Worm (Caenorhabditis elegans): ENCODE measurements around the gene lido-8.

lido-8 gene

DNA sequence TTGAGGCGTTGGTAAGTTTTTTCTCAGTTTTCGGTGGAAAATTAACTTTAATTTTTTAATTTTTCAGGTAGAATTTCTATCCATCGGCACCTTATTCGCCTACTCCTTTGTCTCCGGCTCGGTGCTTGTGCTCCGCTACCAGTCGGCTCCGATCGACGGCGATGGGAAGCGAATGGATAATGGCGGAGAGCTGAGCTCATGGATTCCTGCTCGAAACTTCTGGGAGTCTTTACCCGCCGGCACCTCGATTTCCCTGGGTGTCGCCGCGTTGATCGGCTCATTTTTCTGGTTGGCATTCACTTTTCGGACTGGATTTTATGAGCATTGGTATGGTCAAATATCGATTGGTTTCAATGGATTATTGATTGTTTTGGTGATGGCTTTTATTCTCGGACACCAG, 38.1 kb downstream of the lido-8 start:
- TF ChIP-seq tab-1 (GFP tag; IDR thresholded peaks at IDR 0.05) (no peak), cog-1 (tag; optimal IDR thresholded peaks at IDR 0.05) (no peak), ztf-29 (GFP tag; IDR thresholded peaks at IDR 0.05) (no peak), ztf-23 (GFP tag; IDR thresholded peaks at IDR 0.05) (no peak), T22C8.4 (GFP tag; IDR thresholded peaks at IDR 0.05) (0 out of 2 replicates have a peak, but pooled peaks have one; percentile 30), flt-1 (GFP tag; IDR thresholded peaks at IDR 0.05) (no peak), med-1 (GFP tag; optimal IDR thresholded peaks at IDR 0.05; ENCODE audit: insufficient read depth) (no peak)

DNA sequence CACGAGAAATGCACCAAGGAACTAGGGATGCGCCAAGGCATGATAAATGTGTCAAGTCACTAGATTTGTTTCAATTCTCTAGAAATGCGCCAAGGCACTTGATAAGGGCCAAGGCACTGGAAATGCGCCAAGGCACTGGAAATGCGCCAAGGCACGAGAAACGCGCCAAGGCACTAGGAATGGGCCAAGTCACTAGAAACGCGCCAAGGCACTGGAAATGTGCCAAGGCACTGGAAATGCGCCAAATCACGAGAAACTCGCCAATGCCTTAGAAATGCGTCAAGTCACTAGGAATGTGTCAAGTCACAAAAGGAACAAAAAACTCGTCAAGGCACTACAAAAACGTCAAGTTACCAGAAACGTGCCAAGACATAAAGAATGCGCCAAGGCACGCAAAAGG, 39.5 kb downstream of the lido-8 start:
- TF ChIP-seq klf-2 (GFP tag; conservative IDR thresholded peaks at IDR 0.05): no peak
- TF ChIP-seq flt-1 (GFP tag; IDR thresholded peaks at IDR 0.05): no peak
- no peak for TF ChIP-seq med-1 (GFP tag; optimal IDR thresholded peaks at IDR 0.05; ENCODE audit: insufficient read depth)
- no peak for TF ChIP-seq ref-1 (GFP tag; conservative IDR thresholded peaks at IDR 0.05)
- TF ChIP-seq ztf-23 (GFP tag; IDR thresholded peaks at IDR 0.05): no peak
- TF ChIP-seq T22C8.4 (GFP tag; IDR thresholded peaks at IDR 0.05): no peak
- TF ChIP-seq tab-1 (GFP tag; IDR thresholded peaks at IDR 0.05): no peak
- TF ChIP-seq ztf-29 (GFP tag; IDR thresholded peaks at IDR 0.05): no peak
- no peak for TF ChIP-seq cog-1 (tag; optimal IDR thresholded peaks at IDR 0.05)

DNA sequence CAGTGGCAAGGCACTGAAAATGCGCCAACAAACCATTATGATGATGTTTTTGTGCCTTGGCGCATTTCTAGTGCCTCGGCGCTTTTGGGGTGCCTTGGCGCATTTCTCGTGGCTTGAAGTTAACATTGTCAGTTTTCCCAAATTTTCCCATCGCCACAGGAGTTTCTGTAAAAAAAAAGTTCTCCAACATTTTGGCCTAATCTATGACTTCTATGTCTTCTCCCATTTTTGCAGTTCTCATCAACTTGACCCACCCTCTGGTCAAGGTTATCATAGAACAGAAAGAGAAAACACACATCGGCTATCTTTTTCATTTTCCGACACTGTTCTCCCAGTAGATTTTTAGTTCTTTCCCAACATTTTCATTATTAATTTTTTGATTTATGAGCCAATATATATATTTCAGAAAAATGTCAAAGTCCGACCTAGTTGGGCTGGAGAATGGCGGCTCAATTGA, 41.7 kb downstream of the lido-8 start, which contains the start of the genes B0454.26 and B0454.5:
TSS of gene B0454.26 (minus strand) at position 101 of the 457 bp plus-strand sequence.
TSS of gene B0454.5 (plus strand) at position 407 of the 457 bp plus-strand sequence.
- TF ChIP-seq ztf-23 (GFP tag; IDR thresholded peaks at IDR 0.05) (no peak), ztf-29 (GFP tag; IDR thresholded peaks at IDR 0.05) (no peak), flt-1 (GFP tag; IDR thresholded peaks at IDR 0.05) (no peak), med-1 (GFP tag; optimal IDR thresholded peaks at IDR 0.05; ENCODE audit: insufficient read depth) (no peak), cog-1 (tag; optimal IDR thresholded peaks at IDR 0.05) (no peak), ref-1 (GFP tag; conservative IDR thresholded peaks at IDR 0.05) (no peak), klf-2 (GFP tag; conservative IDR thresholded peaks at IDR 0.05) (no peak), tab-1 (GFP tag; IDR thresholded peaks at IDR 0.05) (no peak), T22C8.4 (GFP tag; IDR thresholded peaks at IDR 0.05) (no peak)

DNA sequence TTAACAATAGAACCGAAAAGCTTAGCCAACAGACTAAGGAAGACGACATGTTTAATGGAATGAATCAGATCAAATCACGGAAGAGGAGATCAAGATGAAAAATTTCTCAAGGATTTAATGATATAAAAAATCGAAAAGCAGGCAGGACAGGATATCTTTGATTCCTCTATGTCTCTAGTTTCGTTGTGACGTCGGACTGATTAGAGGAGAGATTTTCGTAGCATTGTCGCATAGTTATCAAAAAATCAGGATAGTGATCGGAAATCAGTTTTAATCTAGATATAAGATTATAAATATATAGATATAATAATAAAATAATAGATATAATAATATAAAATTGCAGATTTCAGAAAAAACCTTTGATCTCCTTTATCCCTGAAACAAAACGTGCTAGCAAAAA, 46.5 kb downstream of the lido-8 start, which contains the start of gene B0454.8:
TSS of gene B0454.8 (minus strand) at position 101 of the 400 bp plus-strand sequence.
- no peak for TF ChIP-seq tab-1 (GFP tag; IDR thresholded peaks at IDR 0.05)
- no peak for TF ChIP-seq ztf-29 (GFP tag; IDR thresholded peaks at IDR 0.05)

DNA sequence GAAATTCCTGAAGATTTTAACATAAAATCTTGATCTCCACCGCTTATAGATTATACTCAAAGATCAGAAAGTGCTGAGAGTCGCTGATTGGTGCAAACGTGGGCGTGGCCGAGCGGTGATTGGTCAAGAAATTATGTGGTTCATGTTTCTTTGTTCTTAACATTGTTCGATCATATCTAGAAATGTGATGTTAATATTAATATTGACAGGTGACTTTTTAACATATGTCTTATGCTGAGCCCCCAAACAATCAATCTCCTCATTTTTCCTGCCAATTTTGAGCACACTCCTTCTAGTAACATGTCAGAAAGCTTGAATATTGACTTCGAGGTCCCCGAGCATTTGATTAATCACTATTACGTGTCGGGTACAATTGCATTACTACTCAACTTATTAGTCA, 47.2 kb downstream of the lido-8 start, which contains the start of gene sri-29:
TSS of gene sri-29 (plus strand) at position 301 of the 400 bp plus-strand sequence.
- no peak for TF ChIP-seq ztf-29 (GFP tag; IDR thresholded peaks at IDR 0.05)
- TF ChIP-seq med-1 (GFP tag; optimal IDR thresholded peaks at IDR 0.05; ENCODE audit: insufficient read depth): no peak

DNA sequence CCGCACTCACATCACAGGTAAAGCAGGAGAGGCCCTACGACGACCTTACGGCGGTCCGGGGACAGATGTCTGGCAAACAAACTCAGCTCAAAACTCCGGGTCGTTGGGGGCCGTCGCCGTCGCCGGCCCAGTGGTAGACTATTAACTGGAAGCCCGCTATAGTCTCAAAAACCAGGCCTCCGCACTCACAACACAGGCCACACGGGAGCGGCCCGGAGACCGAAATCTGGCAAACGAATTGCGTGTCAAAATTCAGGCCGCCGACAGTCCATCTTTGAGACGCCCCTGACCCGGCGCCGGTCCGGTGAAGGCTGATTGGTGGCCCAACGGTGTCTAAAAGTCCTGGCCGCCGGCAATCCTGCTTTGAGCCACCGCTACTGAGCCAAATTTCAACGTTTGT, 48.6 kb downstream of the lido-8 start:
- TF ChIP-seq ref-1 (GFP tag; conservative IDR thresholded peaks at IDR 0.05) (no peak), med-1 (GFP tag; optimal IDR thresholded peaks at IDR 0.05; ENCODE audit: insufficient read depth) (no peak), ztf-29 (GFP tag; IDR thresholded peaks at IDR 0.05) (no peak), klf-2 (GFP tag; conservative IDR thresholded peaks at IDR 0.05) (no peak), ztf-23 (GFP tag; IDR thresholded peaks at IDR 0.05) (no peak), tab-1 (GFP tag; IDR thresholded peaks at IDR 0.05) (no peak), flt-1 (GFP tag; IDR thresholded peaks at IDR 0.05) (no peak), cog-1 (tag; optimal IDR thresholded peaks at IDR 0.05) (no peak), T22C8.4 (GFP tag; IDR thresholded peaks at IDR 0.05) (no peak)

DNA sequence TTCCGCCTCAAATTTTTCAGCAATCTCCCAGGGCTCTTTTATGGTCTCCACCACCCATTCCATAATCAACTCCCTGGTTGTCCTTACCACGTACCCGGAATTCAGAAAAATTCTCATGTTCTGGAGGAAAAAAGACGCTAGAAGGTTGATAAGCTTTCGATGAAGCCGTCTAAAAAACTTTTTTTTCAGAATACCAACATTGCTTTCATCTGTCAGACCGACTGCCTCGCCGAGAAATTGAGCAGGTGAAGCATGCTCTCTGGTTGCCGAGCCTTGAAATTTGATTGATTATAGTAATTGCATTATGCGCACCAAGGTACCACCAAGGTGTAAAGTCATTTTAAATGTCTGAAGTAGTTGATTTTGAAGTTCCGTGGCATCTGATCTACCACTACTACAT, 49.1 kb downstream of the lido-8 start, which contains the start of gene sri-30:
TSS of gene sri-30 (plus strand) at position 301 of the 400 bp plus-strand sequence.
- TF ChIP-seq tab-1 (GFP tag; IDR thresholded peaks at IDR 0.05): no peak
- TF ChIP-seq flt-1 (GFP tag; IDR thresholded peaks at IDR 0.05): no peak
- TF ChIP-seq klf-2 (GFP tag; conservative IDR thresholded peaks at IDR 0.05): no peak
- no peak for TF ChIP-seq med-1 (GFP tag; optimal IDR thresholded peaks at IDR 0.05; ENCODE audit: insufficient read depth)
- TF ChIP-seq ztf-23 (GFP tag; IDR thresholded peaks at IDR 0.05): no peak
- TF ChIP-seq ref-1 (GFP tag; conservative IDR thresholded peaks at IDR 0.05): no peak
- TF ChIP-seq cog-1 (tag; optimal IDR thresholded peaks at IDR 0.05): no peak
- TF ChIP-seq ztf-29 (GFP tag; IDR thresholded peaks at IDR 0.05): no peak
- TF ChIP-seq T22C8.4 (GFP tag; IDR thresholded peaks at IDR 0.05): no peak

DNA sequence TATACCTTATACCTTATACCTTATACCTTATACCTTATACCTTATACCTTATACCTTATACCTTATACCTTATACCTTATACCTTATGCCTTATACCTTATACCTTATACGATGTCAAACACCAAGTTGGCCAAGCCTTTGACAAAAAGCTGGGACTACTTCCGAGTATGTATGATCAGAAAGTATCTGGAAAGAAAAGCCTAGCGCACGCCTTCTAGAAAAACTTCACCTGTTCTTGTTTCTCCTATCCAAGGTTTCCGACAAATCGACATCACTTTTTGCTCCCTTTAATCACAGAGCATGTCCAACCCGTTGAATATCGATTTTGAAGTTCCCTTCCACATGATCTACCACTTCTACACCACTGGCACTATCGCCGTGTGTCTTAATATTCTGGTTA, 51.6 kb downstream of the lido-8 start, which contains the start of gene sri-28:
TSS of gene sri-28 (plus strand) at position 301 of the 400 bp plus-strand sequence.
- TF ChIP-seq cog-1 (tag; optimal IDR thresholded peaks at IDR 0.05): no peak
- no peak for TF ChIP-seq tab-1 (GFP tag; IDR thresholded peaks at IDR 0.05)
- no peak for TF ChIP-seq ztf-23 (GFP tag; IDR thresholded peaks at IDR 0.05)
- TF ChIP-seq ref-1 (GFP tag; conservative IDR thresholded peaks at IDR 0.05): no peak
- no peak for TF ChIP-seq med-1 (GFP tag; optimal IDR thresholded peaks at IDR 0.05; ENCODE audit: insufficient read depth)
- no peak for TF ChIP-seq flt-1 (GFP tag; IDR thresholded peaks at IDR 0.05)
- TF ChIP-seq T22C8.4 (GFP tag; IDR thresholded peaks at IDR 0.05): no peak
- TF ChIP-seq klf-2 (GFP tag; conservative IDR thresholded peaks at IDR 0.05): no peak
- no peak for TF ChIP-seq ztf-29 (GFP tag; IDR thresholded peaks at IDR 0.05)

DNA sequence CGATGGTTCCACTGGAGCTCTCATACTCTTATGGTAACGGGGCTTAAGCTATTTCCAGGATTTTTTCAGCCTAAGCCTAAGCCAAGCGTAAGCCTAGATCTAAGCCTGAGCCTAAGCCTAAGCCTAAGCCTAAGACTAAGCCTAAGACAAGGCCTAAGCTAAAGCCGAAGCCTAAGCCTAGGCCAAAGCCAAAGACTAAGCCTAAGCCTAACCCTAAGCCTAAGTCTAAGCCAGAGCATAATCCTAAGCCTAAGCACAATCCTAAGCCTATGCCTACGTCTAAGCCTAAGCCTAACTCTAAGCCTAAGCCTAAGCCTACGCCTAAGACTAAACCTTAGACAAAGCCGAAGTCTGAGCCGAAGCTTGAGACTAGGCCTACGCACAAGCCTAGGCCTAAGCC, 52.2 kb downstream of the lido-8 start:
- no peak for TF ChIP-seq ref-1 (GFP tag; conservative IDR thresholded peaks at IDR 0.05)
- no peak for TF ChIP-seq T22C8.4 (GFP tag; IDR thresholded peaks at IDR 0.05)
- no peak for TF ChIP-seq cog-1 (tag; optimal IDR thresholded peaks at IDR 0.05)
- no peak for TF ChIP-seq ztf-29 (GFP tag; IDR thresholded peaks at IDR 0.05)
- TF ChIP-seq ztf-23 (GFP tag; IDR thresholded peaks at IDR 0.05): no peak
- no peak for TF ChIP-seq klf-2 (GFP tag; conservative IDR thresholded peaks at IDR 0.05)
- no peak for TF ChIP-seq flt-1 (GFP tag; IDR thresholded peaks at IDR 0.05)
- TF ChIP-seq med-1 (GFP tag; optimal IDR thresholded peaks at IDR 0.05; ENCODE audit: insufficient read depth): no peak
- no peak for TF ChIP-seq tab-1 (GFP tag; IDR thresholded peaks at IDR 0.05)

Measured in whole organism, midembryonic.